Worm (Caenorhabditis elegans) whole organism, L3 larva: ENCODE results near the gene F43E12.1.

ENCODE experiments used
- elt-3 ChIP-seq, 3 experiments: fragments of 150-350 bp in 1 of 3; sonication (generic microtip) in 2 of 3; optimal IDR thresholded peaks; 2 replicates in 2 of 3; 4 replicates in 1 of 3; lab custom pipeline; 2014 to 2017; ENCODE audit warnings: missing biosample characterization in 3 of 3, missing genetic modification characterization in 3 of 3
- fkh-10 ChIP-seq: sonication (generic microtip); optimal IDR thresholded peaks from 2 replicates; lab custom pipeline; 2017; ENCODE audit warnings: missing biosample characterization, missing genetic modification reagents, missing genetic modification characterization
- lin-39 ChIP-seq: fragments of 150-350 bp; optimal IDR thresholded peaks from 2 replicates; lab custom pipeline; 2018; ENCODE audit warnings: missing biosample characterization, missing genetic modification reagents, missing genetic modification characterization
- nhr-11 ChIP-seq: fragments of 150-350 bp; optimal IDR thresholded peaks from 2 replicates; lab custom pipeline; 2014; ENCODE audit warnings: missing biosample characterization, missing genetic modification characterization
- unc-62 ChIP-seq: fragments of 150-350 bp; sonication (generic microtip); optimal IDR thresholded peaks from 4 replicates; lab custom pipeline; 2014; ENCODE audit warnings: missing biosample characterization, missing genetic modification reagents, missing genetic modification characterization

DNA sequence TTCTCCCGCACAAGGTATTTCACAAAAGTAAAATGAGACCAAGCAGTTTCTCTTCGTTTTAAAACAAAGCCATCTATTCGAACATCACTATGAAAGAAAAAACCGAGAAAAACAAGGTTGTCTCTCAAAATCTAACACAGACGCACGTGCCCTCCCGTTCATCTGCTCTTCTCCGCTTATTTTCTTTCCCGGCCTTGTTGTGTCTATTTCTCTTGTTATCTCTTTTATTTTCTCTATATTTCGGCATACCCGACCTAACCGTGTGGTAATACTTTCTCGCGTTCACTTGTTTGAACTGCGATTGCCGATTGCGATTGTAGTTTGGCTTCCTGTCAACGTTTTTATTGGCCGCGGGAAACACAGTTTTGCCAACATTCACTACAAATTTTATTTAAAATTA lies 48.0 kb upstream of the F43E12.1 start:
- TF ChIP-seq lin-39 (tag; lab: Kevin White, UChicago) (no peak), fkh-10 (no peak), elt-3 (tag; optimal IDR thresholded peaks at IDR 0.05; lab: Kevin White, UChicago) (no peak), unc-62 (no peak), nhr-11 (tag; lab: Kevin White, UChicago) (no peak)
